Worm (Caenorhabditis elegans) whole organism, early embryonic: ENCODE data around the gene eng-1.

ENCODE experiments used
- ama-1 ChIP-seq: fragments of 150-350 bp; optimal IDR thresholded peaks from 2 replicates; lab custom pipeline; 2014
- ceh-13 ChIP-seq: fragments of 200-800 bp; sonication (Bioruptor generic); optimal IDR thresholded peaks from 2 replicates; lab custom pipeline; 2018; ENCODE audit warnings: mild to moderate bottlenecking, missing genetic modification characterization, missing compliant biosample characterization
- tbx-11 ChIP-seq: fragments of 200-800 bp; sonication (Bioruptor generic); IDR thresholded peaks from 2 replicates; pipeline ENCODE4 v1.3.6; 2022; ENCODE audit warnings: missing genetic modification characterization, missing compliant biosample characterization

DNA sequence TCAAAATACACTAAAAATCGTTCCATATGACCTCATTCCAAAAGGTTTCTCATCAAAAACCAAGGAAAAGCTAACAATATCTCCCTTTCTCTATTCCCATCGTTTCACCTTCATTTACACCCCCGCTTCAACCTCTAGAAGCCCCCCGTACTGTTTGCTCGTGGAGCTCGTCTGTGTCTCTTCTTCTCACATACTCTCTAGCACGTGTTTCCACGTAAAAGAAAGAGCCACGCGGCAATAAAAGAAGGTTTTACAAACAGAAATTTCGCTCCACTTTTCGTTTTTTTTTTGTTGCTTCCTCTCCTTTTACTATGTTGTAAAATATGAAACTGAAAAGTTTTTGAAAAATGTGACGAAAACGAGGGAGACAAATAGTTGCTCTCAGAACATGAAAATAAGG, 24.6 kb upstream of the eng-1 start:
- TF ChIP-seq ceh-13 (GFP tag; lab: Kevin White, UChicago) (no peak), tbx-11 (GFP tag; lab: Robert Waterston, UW) (no peak), ama-1 (lab: Kevin White, UChicago) (no peak)
